Worm (Caenorhabditis elegans) whole organism, young adult: ENCODE data around the gene dpf-4.

ENCODE experiments used
- B0019.2 ChIP-seq: fragments of 200-800 bp; sonication (Bioruptor generic); conservative IDR thresholded peaks from 2 replicates; pipeline ENCODE4 v1.3.6; 2022; ENCODE audit warnings: missing genetic modification reagents, missing genetic modification characterization, missing compliant biosample characterization
- C17E4.6 ChIP-seq: fragments of 200-800 bp; sonication (Bioruptor generic); IDR thresholded peaks from 2 replicates; pipeline ENCODE4 v1.3.6; 2022; ENCODE audit warnings: missing genetic modification reagents, missing genetic modification characterization, missing compliant biosample characterization
- D2030.7 ChIP-seq: fragments of 200-800 bp; sonication (Bioruptor generic); IDR thresholded peaks from 2 replicates; pipeline ENCODE4 v1.3.6; 2022; ENCODE audit warnings: missing genetic modification reagents, missing genetic modification characterization, missing compliant biosample characterization
- F10E7.11 ChIP-seq: sonication (generic microtip); optimal IDR thresholded peaks from 2 replicates; lab custom pipeline; 2017; ENCODE audit warnings: mild to moderate bottlenecking, missing genetic modification characterization, moderate library complexity, missing compliant biosample characterization
- F37B4.10 ChIP-seq: fragments of 200-800 bp; sonication (Bioruptor generic); IDR thresholded peaks from 2 replicates; pipeline ENCODE4 v1.3.6; 2022; ENCODE audit warnings: missing genetic modification characterization, missing compliant biosample characterization
- F39B2.1 ChIP-seq: fragments of 200-800 bp; sonication (Bioruptor generic); IDR thresholded peaks from 2 replicates; pipeline ENCODE4 v1.3.6; 2022; ENCODE audit warnings: missing genetic modification reagents, missing genetic modification characterization, missing compliant biosample characterization
- F49E8.2 ChIP-seq: sonication (generic microtip); optimal IDR thresholded peaks from 3 replicates; lab custom pipeline; 2017; ENCODE audit warnings: missing genetic modification characterization, mild to moderate bottlenecking, missing compliant biosample characterization, antibody characterized with exemption, moderate library complexity; ENCODE audit not compliant: insufficient read depth
- Y53F4B.3 ChIP-seq: fragments of 200-800 bp; sonication (Bioruptor generic); IDR thresholded peaks from 2 replicates; pipeline ENCODE4 v1.3.6; 2022; ENCODE audit warnings: missing genetic modification reagents, missing genetic modification characterization, missing compliant biosample characterization
- Y67H2A.10 ChIP-seq: fragments of 200-800 bp; sonication (Bioruptor generic); conservative IDR thresholded peaks from 2 replicates; pipeline ENCODE4 v1.3.6; 2022; ENCODE audit warnings: missing genetic modification reagents, missing genetic modification characterization, missing compliant biosample characterization
- Y95B8A.8 ChIP-seq: fragments of 200-800 bp; sonication (Bioruptor generic); IDR thresholded peaks from 2 replicates; pipeline ENCODE4 v1.3.6; 2022; ENCODE audit warnings: missing genetic modification reagents, missing genetic modification characterization, missing compliant biosample characterization
- aptf-2 ChIP-seq: fragments of 200-800 bp; sonication (Bioruptor generic); conservative IDR thresholded peaks from 2 replicates; pipeline ENCODE4 v1.3.6; 2022; ENCODE audit warnings: missing genetic modification reagents, missing genetic modification characterization, missing compliant biosample characterization
- attf-5 ChIP-seq: fragments of 200-800 bp; sonication (Bioruptor generic); optimal IDR thresholded peaks from 2 replicates; lab custom pipeline; 2018; ENCODE audit warnings: mild to moderate bottlenecking, missing genetic modification characterization, missing compliant biosample characterization
- bed-1 ChIP-seq: fragments of 200-800 bp; sonication (Bioruptor generic); IDR thresholded peaks from 2 replicates; pipeline ENCODE4 v1.3.6; 2022; ENCODE audit warnings: missing genetic modification reagents, missing genetic modification characterization, missing compliant biosample characterization
- bed-2 ChIP-seq: fragments of 200-800 bp; sonication (Bioruptor generic); IDR thresholded peaks from 2 replicates; pipeline ENCODE4 v1.3.6; 2022; ENCODE audit warnings: missing genetic modification reagents, missing genetic modification characterization, missing compliant biosample characterization
- cebp-2 ChIP-seq: fragments of 200-800 bp; sonication (Bioruptor generic); IDR thresholded peaks from 2 replicates; pipeline ENCODE4 v1.3.6; 2022; ENCODE audit warnings: missing genetic modification characterization, missing compliant biosample characterization
- ceh-27 ChIP-seq: fragments of 200-800 bp; sonication (Bioruptor generic); optimal IDR thresholded peaks from 2 replicates; lab custom pipeline; 2018; ENCODE audit warnings: mild to moderate bottlenecking, missing genetic modification characterization, moderate library complexity, missing compliant biosample characterization
- ceh-40 ChIP-seq: fragments of 200-800 bp; sonication (Bioruptor generic); IDR thresholded peaks from 2 replicates; pipeline ENCODE4 v1.3.6; 2022; ENCODE audit warnings: missing genetic modification characterization, missing compliant biosample characterization
- efl-1 ChIP-seq: fragments of 150-350 bp; optimal IDR thresholded peaks from 2 replicates; lab custom pipeline; 2014; ENCODE audit warnings: missing biosample characterization, missing genetic modification reagents, missing genetic modification characterization
- ets-4 ChIP-seq: fragments of 200-800 bp; sonication (Bioruptor generic); optimal IDR thresholded peaks from 2 replicates; lab custom pipeline; 2018; ENCODE audit warnings: mild to moderate bottlenecking, missing genetic modification characterization, missing compliant biosample characterization
- him-1 ChIP-seq: sonication (generic microtip); optimal IDR thresholded peaks from 2 replicates; lab custom pipeline; 2016; ENCODE audit warnings: missing genotype, missing genetic modification reagents, missing genetic modification characterization, missing compliant biosample characterization
- hrde-1 ChIP-seq: sonication (generic microtip); optimal IDR thresholded peaks from 2 replicates; lab custom pipeline; 2016; ENCODE audit warnings: missing genetic modification characterization, mild to moderate bottlenecking, missing compliant biosample characterization, moderate library complexity, missing genotype, missing genetic modification reagents, borderline replicate concordance
- lin-26 ChIP-seq: fragments of 200-800 bp; sonication (Bioruptor generic); IDR thresholded peaks from 2 replicates; pipeline ENCODE4 v1.3.6; 2022; ENCODE audit warnings: missing genetic modification reagents, missing genetic modification characterization, missing compliant biosample characterization
- lin-54 ChIP-seq: fragments of 200-800 bp; sonication (Bioruptor generic); optimal IDR thresholded peaks from 2 replicates; lab custom pipeline; 2018; ENCODE audit warnings: mild to moderate bottlenecking, missing genetic modification characterization, missing compliant biosample characterization
- lir-1 ChIP-seq: fragments of 200-800 bp; sonication (Bioruptor generic); conservative IDR thresholded peaks from 2 replicates; pipeline ENCODE4 v1.3.6; 2022; ENCODE audit warnings: missing genetic modification reagents, missing genetic modification characterization, missing compliant biosample characterization
- madf-10 ChIP-seq: sonication (generic microtip); optimal IDR thresholded peaks from 2 replicates; lab custom pipeline; 2016; ENCODE audit warnings: mild to moderate bottlenecking, missing genetic modification characterization, missing compliant biosample characterization
- nhr-120 ChIP-seq: fragments of 200-800 bp; sonication (Bioruptor generic); IDR thresholded peaks from 2 replicates; pipeline ENCODE4 v1.3.6; 2022; ENCODE audit warnings: missing genetic modification characterization, missing compliant biosample characterization
- nhr-179 ChIP-seq: sonication (generic microtip); optimal IDR thresholded peaks from 2 replicates; lab custom pipeline; 2016; ENCODE audit warnings: mild to moderate bottlenecking, missing genetic modification characterization, missing compliant biosample characterization
- nhr-80 ChIP-seq: sonication (generic microtip); optimal IDR thresholded peaks from 2 replicates; lab custom pipeline; 2016; ENCODE audit warnings: missing genetic modification characterization, missing compliant biosample characterization
- pbrm-1 ChIP-seq: fragments of 200-800 bp; sonication (Bioruptor generic); IDR thresholded peaks from 2 replicates; pipeline ENCODE4 v1.3.6; 2022; ENCODE audit warnings: missing genetic modification reagents, missing genetic modification characterization, missing compliant biosample characterization
- snpc-1.3 ChIP-seq: sonication (generic microtip); optimal IDR thresholded peaks from 2 replicates; lab custom pipeline; 2017; ENCODE audit warnings: missing genetic modification characterization, mild to moderate bottlenecking, missing compliant biosample characterization, antibody characterized with exemption, moderate library complexity, missing genotype, missing genetic modification reagents; ENCODE audit not compliant: insufficient read depth
- sptf-2 ChIP-seq: fragments of 200-800 bp; sonication (Bioruptor generic); optimal IDR thresholded peaks from 2 replicates; lab custom pipeline; 2018; ENCODE audit warnings: mild to moderate bottlenecking, missing genetic modification characterization, missing compliant biosample characterization
- tlf-1 ChIP-seq: fragments of 200-800 bp; sonication (Bioruptor generic); optimal IDR thresholded peaks from 2 replicates; lab custom pipeline; 2018; ENCODE audit warnings: mild to moderate bottlenecking, missing genetic modification characterization, missing compliant biosample characterization
- zfh-2 ChIP-seq: fragments of 200-800 bp; sonication (Bioruptor generic); conservative IDR thresholded peaks from 2 replicates; pipeline ENCODE4 v1.3.6; 2022; ENCODE audit warnings: missing genetic modification reagents, missing genetic modification characterization, missing compliant biosample characterization
- ztf-18 ChIP-seq: sonication (generic microtip); optimal IDR thresholded peaks from 2 replicates; lab custom pipeline; 2016; ENCODE audit warnings: missing genotype, mild to moderate bottlenecking, missing genetic modification characterization, missing compliant biosample characterization
- ztf-22 ChIP-seq: fragments of 200-800 bp; sonication (Bioruptor generic); optimal IDR thresholded peaks from 2 replicates; lab custom pipeline; 2018; ENCODE audit warnings: mild to moderate bottlenecking, missing genetic modification characterization, moderate library complexity, missing compliant biosample characterization

The dpf-4 gene

ce11 chrIII:5814799-5815198 lies 44.3 kb upstream of the dpf-4 start, which contains the start of gene R12B2.7:
Gene R12B2.7 (plus strand): TSS chrIII:5815045.
- TF ChIP-seq ztf-22 (peak; percentile 25), zfh-2 (GFP tag; lab: Robert Waterston, UW) (peak; percentile 23; the same call in 1 of the 2 replicates), nhr-80 (tag; lab: Kevin White, UChicago) (peak; percentile 31), madf-10 (no peak)

- TF ChIP-seq bed-2 (GFP tag; lab: Robert Waterston, UW): no peak
- TF ChIP-seq nhr-120 (GFP tag; lab: Robert Waterston, UW): no peak
- TF ChIP-seq sptf-2 (GFP tag; lab: Kevin White, UChicago): no peak
- TF ChIP-seq lir-1 (GFP tag; lab: Robert Waterston, UW): no peak
- no peak for TF ChIP-seq hrde-1
- no peak for TF ChIP-seq nhr-179
- TF ChIP-seq D2030.7 (GFP tag; lab: Robert Waterston, UW): no peak
- no peak for TF ChIP-seq snpc-1.3 (tag; lab: Kevin White, UChicago)
- no peak for TF ChIP-seq F39B2.1 (GFP tag; lab: Robert Waterston, UW)
- TF ChIP-seq him-1 (tag; lab: Kevin White, UChicago): no peak
- no peak for TF ChIP-seq madf-10
- TF ChIP-seq aptf-2: no peak
- TF ChIP-seq lin-54: no peak
- TF ChIP-seq, all 124 proteins: peak for 0
Measured at ce11 chrIII:5815932-5816331, 43.2 kb upstream of the dpf-4 start, which contains the start of gene sma-4. Gene sma-4 (plus strand): TSS chrIII:5816232.

DNA sequence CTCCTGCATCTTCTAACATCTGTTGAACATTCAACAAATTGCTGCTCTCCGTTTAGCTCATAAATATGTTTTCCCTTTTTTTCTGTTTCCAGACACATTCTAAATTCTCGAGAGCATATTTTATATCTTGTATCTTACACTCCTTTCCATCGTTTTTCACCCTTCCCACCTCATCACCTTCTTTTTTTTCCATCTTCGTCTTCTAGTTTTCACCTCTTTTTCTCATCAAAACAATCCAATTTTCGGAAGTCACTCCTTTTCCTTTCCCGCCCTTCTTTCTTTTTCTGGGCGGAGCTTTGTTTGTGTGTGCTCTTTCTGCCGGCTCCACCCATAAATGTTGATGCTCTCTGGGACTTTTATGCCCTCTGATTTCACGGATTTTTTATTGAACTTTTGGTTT lies 36.3 kb upstream of the dpf-4 start:
- no peak for TF ChIP-seq C17E4.6 (GFP tag; lab: Robert Waterston, UW)
- no peak for TF ChIP-seq F39B2.1 (GFP tag; lab: Robert Waterston, UW)
- TF ChIP-seq Y67H2A.10 (GFP tag; lab: Robert Waterston, UW): no peak
- no peak for TF ChIP-seq bed-1
- TF ChIP-seq B0019.2: no peak
- no peak for TF ChIP-seq pbrm-1 (GFP tag; lab: Robert Waterston, UW)
- TF ChIP-seq F37B4.10 (GFP tag; lab: Robert Waterston, UW): no peak
- TF ChIP-seq ztf-18 (tag; lab: Kevin White, UChicago): no peak
- TF ChIP-seq attf-5: no peak
- no peak for TF ChIP-seq Y53F4B.3 (GFP tag; lab: Robert Waterston, UW)
- TF ChIP-seq ets-4 (GFP tag; lab: Kevin White, UChicago): no peak
- TF ChIP-seq Y95B8A.8 (GFP tag; lab: Robert Waterston, UW): no peak
- TF ChIP-seq cebp-2 (GFP tag; lab: Robert Waterston, UW): no peak
- no peak for TF ChIP-seq F10E7.11 (tag; lab: Kevin White, UChicago)

DNA sequence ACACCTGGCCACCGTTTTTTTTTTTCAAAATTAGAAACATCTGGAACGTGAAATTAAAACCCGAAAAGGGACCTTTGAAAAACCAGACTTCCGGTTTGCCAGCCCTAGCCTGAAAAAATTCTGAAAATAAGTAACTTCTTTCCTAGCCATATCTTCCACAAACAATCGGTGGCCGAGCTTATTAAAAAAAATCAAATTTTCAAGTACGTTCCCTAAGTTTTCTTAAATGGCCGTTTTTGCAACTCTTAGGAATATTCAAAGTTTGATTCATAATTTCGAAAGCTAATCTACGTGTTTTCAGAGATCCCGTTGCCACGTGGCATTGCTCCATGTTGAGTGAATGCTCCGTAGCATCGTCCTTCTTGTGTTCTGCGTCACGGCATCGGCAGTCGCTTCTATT lies 35.5 kb upstream of the dpf-4 start, which contains the start of gene R12B2.8:
R12B2.8 (plus strand) TSS at position 301 of the 400 bp plus-strand sequence.
- no peak for TF ChIP-seq ceh-27 (GFP tag; lab: Kevin White, UChicago)
- no peak for TF ChIP-seq ets-4 (GFP tag; lab: Kevin White, UChicago)
- no peak for TF ChIP-seq F49E8.2
- TF ChIP-seq lin-26 (GFP tag; lab: Robert Waterston, UW): no peak
- no peak for TF ChIP-seq tlf-1
- TF ChIP-seq C17E4.6 (GFP tag; lab: Robert Waterston, UW): no peak
- no peak for TF ChIP-seq ceh-40 (GFP tag; lab: Robert Waterston, UW)
- TF ChIP-seq lin-54: no peak
- no peak for TF ChIP-seq efl-1
- TF ChIP-seq madf-10: no peak
